Fruit fly (Drosophila melanogaster) whole organism, embryonic: ENCODE results near the gene mio.

Experiments used
- ATbp ChIP-seq: fragments of 200-800 bp; sonication (Bioruptor generic); optimal IDR thresholded peaks from 2 replicates; lab custom pipeline; 2017; ENCODE audit warnings: missing biosample characterization, mild to moderate bottlenecking, missing genetic modification characterization, missing genetic modification reagents
- Blimp-1 ChIP-seq: fragments of 200-800 bp; sonication (Bioruptor generic); optimal IDR thresholded peaks from 3 replicates; lab custom pipeline; 2018; ENCODE audit warnings: missing biosample characterization, missing genetic modification characterization, mild to moderate bottlenecking, moderate library complexity, missing genetic modification reagents
- CG10431 ChIP-seq: fragments of 200-800 bp; sonication (Bioruptor generic); optimal IDR thresholded peaks from 3 replicates; lab custom pipeline; 2018; ENCODE audit warnings: missing biosample characterization, mild to moderate bottlenecking, missing genetic modification characterization
- CG10979 ChIP-seq: fragments of 200-800 bp; sonication (Bioruptor generic); optimal IDR thresholded peaks from 2 replicates; lab custom pipeline; 2018; ENCODE audit warnings: missing biosample characterization, mild to moderate bottlenecking, missing genetic modification characterization, moderate library complexity
- CG11247 ChIP-seq: fragments of 200-800 bp; sonication (Bioruptor generic); IDR thresholded peaks from 2 replicates; pipeline ENCODE4 v1.3.6; 2022; ENCODE audit warnings: missing biosample characterization, missing genetic modification characterization
- CG11456 ChIP-seq: fragments of 200-800 bp; sonication (Bioruptor generic); IDR thresholded peaks from 3 replicates; pipeline ENCODE4 v1.3.6; 2022; ENCODE audit warnings: missing biosample characterization, missing genetic modification characterization
- CG13775 ChIP-seq: fragments of 200-800 bp; sonication (Bioruptor generic); optimal IDR thresholded peaks from 3 replicates; lab custom pipeline; 2017; ENCODE audit warnings: missing biosample characterization, mild to moderate bottlenecking, missing genetic modification characterization
- CG17385 ChIP-seq: fragments of 200-800 bp; sonication (Bioruptor generic); optimal IDR thresholded peaks from 3 replicates; lab custom pipeline; 2018; ENCODE audit warnings: missing biosample characterization, mild to moderate bottlenecking, missing genetic modification characterization
- CG17568 ChIP-seq: fragments of 200-800 bp; sonication (Bioruptor generic); optimal IDR thresholded peaks from 2 replicates; lab custom pipeline; 2018; ENCODE audit warnings: missing biosample characterization, mild to moderate bottlenecking, missing genetic modification characterization, moderate library complexity
- CG2199 ChIP-seq: fragments of 200-800 bp; sonication (Bioruptor generic); IDR thresholded peaks from 3 replicates; pipeline ENCODE4 v1.3.6; 2022; ENCODE audit warnings: missing biosample characterization, missing genetic modification characterization
- CG2678 ChIP-seq: fragments of 200-800 bp; sonication (Bioruptor generic); optimal IDR thresholded peaks from 3 replicates; lab custom pipeline; 2019; ENCODE audit warnings: missing biosample characterization, mild to moderate bottlenecking, missing genetic modification characterization, moderate library complexity
- CG31388 ChIP-seq: fragments of 200-800 bp; sonication (Bioruptor generic); optimal IDR thresholded peaks from 2 replicates; lab custom pipeline; 2016; ENCODE audit warnings: missing biosample characterization, missing genetic modification characterization
- CG32532 ChIP-seq: fragments of 200-800 bp; sonication (Bioruptor generic); IDR thresholded peaks from 2 replicates; pipeline ENCODE4 v1.3.6; 2022; ENCODE audit warnings: missing biosample characterization, missing genetic modification characterization
- CG34376 ChIP-seq: fragments of 200-800 bp; sonication (Bioruptor generic); optimal IDR thresholded peaks from 2 replicates; lab custom pipeline; 2018; ENCODE audit warnings: missing biosample characterization, mild to moderate bottlenecking, missing genetic modification characterization
- CG6254 ChIP-seq: fragments of 200-800 bp; sonication (Bioruptor generic); optimal IDR thresholded peaks from 3 replicates; lab custom pipeline; 2017; ENCODE audit warnings: mild to moderate bottlenecking, missing biosample characterization, missing genetic modification reagents, missing genetic modification characterization
- CG6689 ChIP-seq: fragments of 200-800 bp; sonication (Bioruptor generic); IDR thresholded peaks from 2 replicates; pipeline ENCODE4 v1.3.6; 2022; ENCODE audit warnings: missing biosample characterization, missing genetic modification characterization
- CG9215 ChIP-seq: fragments of 200-800 bp; sonication (Bioruptor generic); IDR thresholded peaks from 2 replicates; pipeline ENCODE4 v1.3.6; 2022; ENCODE audit warnings: missing biosample characterization, missing genetic modification characterization
- CG9817 ChIP-seq: fragments of 200-800 bp; sonication (Bioruptor generic); optimal IDR thresholded peaks from 2 replicates; lab custom pipeline; 2018; ENCODE audit warnings: missing biosample characterization, mild to moderate bottlenecking, missing genetic modification characterization, moderate library complexity
- CoRest ChIP-seq: fragments of 200-800 bp; sonication (Bioruptor generic); optimal IDR thresholded peaks from 3 replicates; lab custom pipeline; 2018; ENCODE audit warnings: missing biosample characterization, mild to moderate bottlenecking, missing genetic modification characterization, moderate library complexity
- D19A ChIP-seq: fragments of 200-800 bp; optimal IDR thresholded peaks from 3 replicates; lab custom pipeline; 2019; ENCODE audit warnings: missing biosample characterization, mild to moderate bottlenecking, missing genetic modification characterization, moderate library complexity
- D19B ChIP-seq: fragments of 200-800 bp; sonication (Bioruptor generic); optimal IDR thresholded peaks from 2 replicates; lab custom pipeline; 2017; ENCODE audit warnings: missing biosample characterization, mild to moderate bottlenecking, missing genetic modification characterization
- Dbx ChIP-seq: fragments of 200-800 bp; sonication (Bioruptor generic); IDR thresholded peaks from 3 replicates; pipeline ENCODE4 v1.3.6; 2022; ENCODE audit warnings: missing biosample characterization, missing genetic modification characterization
- E2f2 ChIP-seq: fragments of 200-800 bp; sonication (Bioruptor generic); IDR thresholded peaks from 2 replicates; pipeline ENCODE4 v1.3.6; 2022; ENCODE audit warnings: missing biosample characterization, missing genetic modification characterization
- GATAe ChIP-seq: fragments of 200-800 bp; sonication (Bioruptor generic); conservative IDR thresholded peaks from 2 replicates; pipeline ENCODE4 v1.3.6; 2022; ENCODE audit warnings: missing biosample characterization, missing genetic modification characterization
- Hmr ChIP-seq: fragments of 200-800 bp; sonication (Bioruptor generic); optimal IDR thresholded peaks from 3 replicates; lab custom pipeline; 2017; ENCODE audit warnings: mild to moderate bottlenecking, missing biosample characterization, missing genetic modification reagents, missing genetic modification characterization
- Med ChIP-seq: fragments of 200-800 bp; sonication (Bioruptor generic); peaks from one replicate; lab custom pipeline; 2016; ENCODE audit warnings: missing biosample characterization, missing genetic modification characterization, mild to moderate bottlenecking, inconsistent platforms, moderate library complexity
- Nf-YB ChIP-seq: fragments of 200-800 bp; sonication (Bioruptor generic); optimal IDR thresholded peaks from 3 replicates; lab custom pipeline; 2019; ENCODE audit warnings: missing biosample characterization, mild to moderate bottlenecking, missing genetic modification characterization, moderate library complexity
- Opbp ChIP-seq: fragments of 200-800 bp; sonication (Bioruptor generic); IDR thresholded peaks from 3 replicates; pipeline ENCODE4 v1.3.6; 2022; ENCODE audit warnings: missing biosample characterization, missing genetic modification characterization; ENCODE audit not compliant: partially characterized antibody
- Sox102F ChIP-seq: fragments of 200-800 bp; sonication (Bioruptor generic); optimal IDR thresholded peaks from 2 replicates; lab custom pipeline; 2018; ENCODE audit warnings: missing biosample characterization, mild to moderate bottlenecking, missing genetic modification characterization, moderate library complexity
- Stat92E ChIP-seq, 3 experiments: fragments of >200 bp in 2 of 3; fragments of 200-800 bp in 1 of 3; sonication (Bioruptor generic) in 1 of 3; optimal IDR thresholded peaks; 2 replicates each; lab custom pipeline; 2017 to 2019; ENCODE audit warnings: missing biosample characterization in 3 of 3, missing genetic modification characterization in 3 of 3, mild to moderate bottlenecking in 1 of 3, moderate library complexity in 1 of 3
- Trl ChIP-seq, 3 experiments: fragments of >200 bp in 2 of 3; fragments of 200-800 bp in 1 of 3; sonication (Bioruptor generic) in 1 of 3; optimal IDR thresholded peaks; 2 replicates in 1 of 3; 3 replicates in 2 of 3; lab custom pipeline; 2016 to 2017; ENCODE audit warnings: missing biosample characterization in 1 of 3, missing genetic modification characterization in 1 of 3
- ac ChIP-seq: fragments of 200-800 bp; sonication (Bioruptor generic); optimal IDR thresholded peaks from 3 replicates; lab custom pipeline; 2017; ENCODE audit warnings: missing biosample characterization, mild to moderate bottlenecking, missing genetic modification characterization
- aop ChIP-seq: fragments of 200-800 bp; sonication (Bioruptor generic); IDR thresholded peaks from 2 replicates; pipeline ENCODE4 v1.3.6; 2022; ENCODE audit warnings: missing biosample characterization, missing genetic modification characterization
- eve ChIP-seq, 2 experiments: fragments of >200 bp; optimal IDR thresholded peaks; 2 replicates each; lab custom pipeline; 2017; ENCODE audit warnings: missing biosample characterization in 2 of 2, missing genetic modification characterization in 2 of 2
- fd102C ChIP-seq: fragments of 200-800 bp; sonication (Bioruptor generic); optimal IDR thresholded peaks from 2 replicates; lab custom pipeline; 2018; ENCODE audit warnings: missing biosample characterization, mild to moderate bottlenecking, missing genetic modification characterization, moderate library complexity
- gfzf ChIP-seq: fragments of 200-800 bp; sonication (Bioruptor generic); optimal IDR thresholded peaks from 2 replicates; lab custom pipeline; 2016; ENCODE audit warnings: missing biosample characterization, mild to moderate bottlenecking, missing genetic modification characterization, moderate library complexity
- jumu ChIP-seq: fragments of 200-800 bp; sonication (Bioruptor generic); optimal IDR thresholded peaks from 3 replicates; lab custom pipeline; 2016; ENCODE audit warnings: missing biosample characterization, missing genetic modification characterization
- mld ChIP-seq: fragments of 200-800 bp; sonication (Bioruptor generic); IDR thresholded peaks from 3 replicates; pipeline ENCODE4 v1.3.6; 2022; ENCODE audit warnings: missing biosample characterization, missing genetic modification characterization; ENCODE audit not compliant: partially characterized antibody
- p53 ChIP-seq: fragments of 200-800 bp; sonication (Bioruptor generic); optimal IDR thresholded peaks from 2 replicates; lab custom pipeline; 2016; ENCODE audit warnings: missing biosample characterization, missing genetic modification characterization
- prd ChIP-seq, 3 experiments: fragments of >200 bp in 2 of 3; fragments of 200-800 bp in 1 of 3; sonication (Bioruptor generic) in 1 of 3; optimal IDR thresholded peaks in 2 of 3; IDR thresholded peaks in 1 of 3; 2 replicates in 2 of 3; 3 replicates in 1 of 3; pipeline versions ENCODE4 v1.3.6 to Lab custom; 2017 to 2022; ENCODE audit warnings: missing biosample characterization in 1 of 3, missing genetic modification characterization in 1 of 3
- pzg ChIP-seq: fragments of 200-800 bp; sonication (Bioruptor generic); optimal IDR thresholded peaks from 3 replicates; lab custom pipeline; 2018; ENCODE audit warnings: missing biosample characterization, mild to moderate bottlenecking, missing genetic modification characterization, moderate library complexity
- ro ChIP-seq: fragments of 200-800 bp; sonication (Bioruptor generic); IDR thresholded peaks from 2 replicates; pipeline ENCODE4 v1.3.6; 2022; ENCODE audit warnings: missing biosample characterization, missing genetic modification characterization
- sd ChIP-seq: fragments of 200-800 bp; sonication (Bioruptor generic); optimal IDR thresholded peaks from 3 replicates; lab custom pipeline; 2018; ENCODE audit warnings: missing biosample characterization, mild to moderate bottlenecking, missing genetic modification characterization, moderate library complexity
- sug ChIP-seq: fragments of 200-800 bp; optimal IDR thresholded peaks from 2 replicates; lab custom pipeline; 2019; ENCODE audit warnings: missing biosample characterization, mild to moderate bottlenecking, missing genetic modification characterization, moderate library complexity
- tgo ChIP-seq: fragments of 200-800 bp; sonication (Bioruptor generic); IDR thresholded peaks from 3 replicates; pipeline ENCODE4 v1.3.6; 2022; ENCODE audit warnings: missing biosample characterization, missing genetic modification characterization
- ttk ChIP-seq: fragments of 200-800 bp; sonication (Bioruptor generic); IDR thresholded peaks from 2 replicates; pipeline ENCODE4 v2.1.2; 2022; ENCODE audit warnings: missing biosample characterization, missing genetic modification characterization
- unpg ChIP-seq: fragments of 200-800 bp; sonication (Bioruptor generic); optimal IDR thresholded peaks from 3 replicates; lab custom pipeline; 2018; ENCODE audit warnings: missing biosample characterization, mild to moderate bottlenecking, missing genetic modification characterization, moderate library complexity

Gene mio

dm6 chr2L:2171366-2172078 is 45.6 kb upstream of the mio start (continued):
- TF ChIP-seq Med (GFP tag; lab: Kevin White, UChicago) (peak; percentile 6), CG9215 (GFP tag; lab: Robert Waterston, UW) (no peak), CG17568 (GFP tag; lab: Kevin White, UChicago) (peak; percentile 7), CoRest (tag; lab: Kevin White, UChicago) (peak; percentile 10), ATbp (GFP tag; lab: Kevin White, UChicago) (peak; percentile 25), fd102C (GFP tag; lab: Kevin White, UChicago) (no peak), D19A (tag; lab: Kevin White, UChicago) (peak; percentile 20), sug (tag; lab: Kevin White, UChicago) (peak; percentile 87), ttk (no peak), aop (GFP tag; lab: Robert Waterston, UW) (peak; percentile 99), CG6254 (no peak), CG13775 (peak; percentile 14), unpg (GFP tag; lab: Kevin White, UChicago) (no peak), GATAe (GFP tag; lab: Robert Waterston, UW) (peak; percentile 77), CG34376 (GFP tag; lab: Kevin White, UChicago) (peak; percentile 76), jumu (GFP tag; lab: Kevin White, UChicago) (no peak), sd (peak; percentile 88), CG32532 (GFP tag; lab: Robert Waterston, UW) (peak; percentile 45; the same call in 1 of the 2 replicates), CG17385 (GFP tag; lab: Kevin White, UChicago) (peak; percentile 14), Nf-YB (peak; percentile 73), E2f2 (GFP tag; lab: Robert Waterston, UW) (no peak), D19B (GFP tag; lab: Kevin White, UChicago) (no peak), Opbp (no peak), CG6689 (GFP tag; lab: Robert Waterston, UW) (no peak)

dm6 chr2L:2172460-2173121 is 44.5 kb upstream of the mio start:
- peak in 1 of 2 experiments; percentile 41 for TF ChIP-seq eve (GFP tag; optimal IDR thresholded peaks at IDR 0.05; lab: Kevin White, UChicago)
- no peak for TF ChIP-seq ac
- TF ChIP-seq CG2199 (GFP tag; lab: Robert Waterston, UW) = no peak
- no peak for TF ChIP-seq pzg (GFP tag; lab: Kevin White, UChicago)
- no peak for TF ChIP-seq CG11247 (GFP tag; lab: Robert Waterston, UW)
- TF ChIP-seq ATbp (GFP tag; lab: Kevin White, UChicago) = no peak
- TF ChIP-seq tgo (GFP tag; lab: Robert Waterston, UW) = no peak
- TF ChIP-seq gfzf = no peak
- TF ChIP-seq p53 (GFP tag; lab: Kevin White, UChicago) = no peak
- TF ChIP-seq Blimp-1 (GFP tag; lab: Kevin White, UChicago) = peak; percentile 1
- TF ChIP-seq CG10431 (GFP tag; lab: Kevin White, UChicago) = no peak
- TF ChIP-seq Stat92E (GFP tag; optimal IDR thresholded peaks at IDR 0.05; lab: Kevin White, UChicago) = no peak
- TF ChIP-seq Dbx (GFP tag; lab: Robert Waterston, UW) = no peak
- TF ChIP-seq CG10979 (tag; lab: Kevin White, UChicago) = peak; percentile 37
- TF ChIP-seq Hmr = no peak
- TF ChIP-seq CG11456 = no peak
- TF ChIP-seq ro (GFP tag; lab: Robert Waterston, UW) = no peak
- TF ChIP-seq CG9817 (tag; lab: Kevin White, UChicago) = no peak
- peak; percentile 12 for TF ChIP-seq CG2678 (tag; lab: Kevin White, UChicago)
- TF ChIP-seq prd (optimal IDR thresholded peaks at IDR 0.05; lab: Kevin White, UChicago) = no peak
- TF ChIP-seq prd (GFP tag; IDR thresholded peaks at IDR 0.05; lab: Robert Waterston, UW) = peak; percentile 26; the same call in 1 of the 3 replicates
- TF ChIP-seq Sox102F = peak; percentile 27
- no peak for TF ChIP-seq Trl (optimal IDR thresholded peaks at IDR 0.05; lab: Kevin White, UChicago)
- no peak for TF ChIP-seq Trl (GFP tag; optimal IDR thresholded peaks at IDR 0.05; lab: Kevin White, UChicago)
- TF ChIP-seq CG31388 (GFP tag; lab: Kevin White, UChicago) = no peak
- no peak for TF ChIP-seq mld (GFP tag; lab: Robert Waterston, UW)
